Worm (Caenorhabditis elegans) whole organism, young adult: ENCODE measurements around the gene ash-2.

Source experiments
- C06A6.2 ChIP-seq: fragments of 200-800 bp; sonication (Bioruptor generic); conservative IDR thresholded peaks from 2 replicates; pipeline ENCODE4 v1.3.6; 2022; ENCODE audit warnings: missing genetic modification characterization, missing compliant biosample characterization
- F22D6.2 ChIP-seq: sonication (generic microtip); optimal IDR thresholded peaks from 2 replicates; lab custom pipeline; 2016; ENCODE audit warnings: mild to moderate bottlenecking, missing genetic modification characterization, missing compliant biosample characterization
- F33H1.4 ChIP-seq: fragments of 200-800 bp; sonication (Bioruptor generic); IDR thresholded peaks from 2 replicates; pipeline ENCODE4 v1.3.6; 2022; ENCODE audit warnings: missing genetic modification reagents, missing genetic modification characterization, missing compliant biosample characterization
- F37B4.10 ChIP-seq: fragments of 200-800 bp; sonication (Bioruptor generic); IDR thresholded peaks from 2 replicates; pipeline ENCODE4 v1.3.6; 2022; ENCODE audit warnings: missing genetic modification characterization, missing compliant biosample characterization
- F39B2.1 ChIP-seq: fragments of 200-800 bp; sonication (Bioruptor generic); IDR thresholded peaks from 2 replicates; pipeline ENCODE4 v1.3.6; 2022; ENCODE audit warnings: missing genetic modification reagents, missing genetic modification characterization, missing compliant biosample characterization
- F49E8.2 ChIP-seq: sonication (generic microtip); optimal IDR thresholded peaks from 3 replicates; lab custom pipeline; 2017; ENCODE audit warnings: missing genetic modification characterization, mild to moderate bottlenecking, missing compliant biosample characterization, antibody characterized with exemption, moderate library complexity; ENCODE audit not compliant: insufficient read depth
- F52B5.7 ChIP-seq: sonication (generic microtip); optimal IDR thresholded peaks from 2 replicates; lab custom pipeline; 2016; ENCODE audit warnings: mild to moderate bottlenecking, missing genetic modification characterization, missing compliant biosample characterization
- F55B11.4 ChIP-seq: sonication (generic microtip); optimal IDR thresholded peaks from 2 replicates; lab custom pipeline; 2016; ENCODE audit warnings: missing compliant biosample characterization, missing genetic modification characterization, borderline replicate concordance; ENCODE audit not compliant: insufficient read depth
- F57A8.1 ChIP-seq: fragments of 200-800 bp; sonication (Bioruptor generic); optimal IDR thresholded peaks from 2 replicates; lab custom pipeline; 2018; ENCODE audit warnings: mild to moderate bottlenecking, missing genetic modification characterization, moderate library complexity, missing compliant biosample characterization
- T07F8.4 ChIP-seq: sonication (generic microtip); optimal IDR thresholded peaks from 2 replicates; lab custom pipeline; 2016; ENCODE audit warnings: mild to moderate bottlenecking, missing genetic modification characterization, moderate library complexity, missing compliant biosample characterization
- Y53F4B.3 ChIP-seq: fragments of 200-800 bp; sonication (Bioruptor generic); IDR thresholded peaks from 2 replicates; pipeline ENCODE4 v1.3.6; 2022; ENCODE audit warnings: missing genetic modification reagents, missing genetic modification characterization, missing compliant biosample characterization
- Y53G8AR.9 ChIP-seq: fragments of 200-800 bp; sonication (Bioruptor generic); conservative IDR thresholded peaks from 2 replicates; pipeline ENCODE4 v1.3.6; 2022; ENCODE audit warnings: missing genetic modification reagents, missing genetic modification characterization, missing compliant biosample characterization
- Y95B8A.8 ChIP-seq: fragments of 200-800 bp; sonication (Bioruptor generic); IDR thresholded peaks from 2 replicates; pipeline ENCODE4 v1.3.6; 2022; ENCODE audit warnings: missing genetic modification reagents, missing genetic modification characterization, missing compliant biosample characterization
- attf-3 ChIP-seq: fragments of 200-800 bp; sonication (Bioruptor generic); conservative IDR thresholded peaks from 2 replicates; pipeline ENCODE4 v1.3.6; 2022; ENCODE audit warnings: missing genetic modification reagents, missing genetic modification characterization, missing compliant biosample characterization
- attf-5 ChIP-seq: fragments of 200-800 bp; sonication (Bioruptor generic); optimal IDR thresholded peaks from 2 replicates; lab custom pipeline; 2018; ENCODE audit warnings: mild to moderate bottlenecking, missing genetic modification characterization, missing compliant biosample characterization
- bed-1 ChIP-seq: fragments of 200-800 bp; sonication (Bioruptor generic); IDR thresholded peaks from 2 replicates; pipeline ENCODE4 v1.3.6; 2022; ENCODE audit warnings: missing genetic modification reagents, missing genetic modification characterization, missing compliant biosample characterization
- cebp-1 ChIP-seq, 2 experiments: fragments of 200-800 bp in 1 of 2; sonication (Bioruptor generic) in 1 of 2; sonication (generic microtip) in 1 of 2; IDR thresholded peaks in 1 of 2; optimal IDR thresholded peaks in 1 of 2; 2 replicates each; pipeline versions ENCODE4 v1.3.6 to Lab custom; 2017 to 2022; ENCODE audit warnings: missing compliant biosample characterization in 2 of 2, missing genetic modification characterization in 2 of 2, mild to moderate bottlenecking in 1 of 2, missing genetic modification reagents in 1 of 2, moderate library complexity in 1 of 2
- ceh-100 ChIP-seq: fragments of 200-800 bp; sonication (Bioruptor generic); IDR thresholded peaks from 2 replicates; pipeline ENCODE4 v1.3.6; 2022; ENCODE audit warnings: missing genetic modification reagents, missing genetic modification characterization, missing compliant biosample characterization
- ceh-40 ChIP-seq: fragments of 200-800 bp; sonication (Bioruptor generic); IDR thresholded peaks from 2 replicates; pipeline ENCODE4 v1.3.6; 2022; ENCODE audit warnings: missing genetic modification characterization, missing compliant biosample characterization
- ceh-58 ChIP-seq: fragments of 200-800 bp; sonication (Bioruptor generic); IDR thresholded peaks from 2 replicates; pipeline ENCODE4 v1.3.6; 2022; ENCODE audit warnings: missing genetic modification characterization, missing compliant biosample characterization
- ceh-79 ChIP-seq: sonication (generic microtip); optimal IDR thresholded peaks from 2 replicates; lab custom pipeline; 2017; ENCODE audit warnings: mild to moderate bottlenecking, missing genetic modification characterization, missing compliant biosample characterization
- ceh-91 ChIP-seq: fragments of 200-800 bp; sonication (Bioruptor generic); IDR thresholded peaks from 2 replicates; pipeline ENCODE4 v1.3.6; 2022; ENCODE audit warnings: missing genetic modification reagents, missing genetic modification characterization, missing compliant biosample characterization
- efl-1 ChIP-seq: fragments of 150-350 bp; optimal IDR thresholded peaks from 2 replicates; lab custom pipeline; 2014; ENCODE audit warnings: missing biosample characterization, missing genetic modification reagents, missing genetic modification characterization
- egl-44 ChIP-seq: fragments of 200-800 bp; sonication (Bioruptor generic); IDR thresholded peaks from 2 replicates; pipeline ENCODE4 v1.3.6; 2022; ENCODE audit warnings: missing genetic modification reagents, missing genetic modification characterization, missing compliant biosample characterization
- ekl-4 ChIP-seq: fragments of 200-800 bp; sonication (Bioruptor generic); IDR thresholded peaks from 2 replicates; pipeline ENCODE4 v1.3.6; 2022; ENCODE audit warnings: missing genetic modification reagents, missing genetic modification characterization, missing compliant biosample characterization
- ets-4 ChIP-seq: fragments of 200-800 bp; sonication (Bioruptor generic); optimal IDR thresholded peaks from 2 replicates; lab custom pipeline; 2018; ENCODE audit warnings: mild to moderate bottlenecking, missing genetic modification characterization, missing compliant biosample characterization
- him-1 ChIP-seq: sonication (generic microtip); optimal IDR thresholded peaks from 2 replicates; lab custom pipeline; 2016; ENCODE audit warnings: missing genotype, missing genetic modification reagents, missing genetic modification characterization, missing compliant biosample characterization
- hlh-12 ChIP-seq: sonication (generic microtip); optimal IDR thresholded peaks from 2 replicates; lab custom pipeline; 2016; ENCODE audit warnings: missing genetic modification characterization, missing compliant biosample characterization
- hlh-26 ChIP-seq: fragments of 200-800 bp; sonication (Bioruptor generic); conservative IDR thresholded peaks from 2 replicates; pipeline ENCODE4 v1.3.6; 2022; ENCODE audit warnings: missing genetic modification reagents, missing genetic modification characterization, missing compliant biosample characterization
- lin-54 ChIP-seq: fragments of 200-800 bp; sonication (Bioruptor generic); optimal IDR thresholded peaks from 2 replicates; lab custom pipeline; 2018; ENCODE audit warnings: mild to moderate bottlenecking, missing genetic modification characterization, missing compliant biosample characterization
- lir-1 ChIP-seq: fragments of 200-800 bp; sonication (Bioruptor generic); conservative IDR thresholded peaks from 2 replicates; pipeline ENCODE4 v1.3.6; 2022; ENCODE audit warnings: missing genetic modification reagents, missing genetic modification characterization, missing compliant biosample characterization
- lsl-1 ChIP-seq: fragments of 200-800 bp; sonication (Bioruptor generic); optimal IDR thresholded peaks from 2 replicates; lab custom pipeline; 2018; ENCODE audit warnings: mild to moderate bottlenecking, missing genetic modification characterization, moderate library complexity, missing compliant biosample characterization
- madf-3 ChIP-seq: fragments of 200-800 bp; sonication (Bioruptor generic); IDR thresholded peaks from 2 replicates; pipeline ENCODE4 v1.3.6; 2022; ENCODE audit warnings: missing genetic modification reagents, missing genetic modification characterization, missing compliant biosample characterization
- madf-6 ChIP-seq: fragments of 200-800 bp; sonication (Bioruptor generic); IDR thresholded peaks from 2 replicates; pipeline ENCODE4 v1.3.6; 2022; ENCODE audit warnings: missing genetic modification reagents, missing genetic modification characterization, missing compliant biosample characterization
- nfya-2 ChIP-seq: fragments of 200-800 bp; sonication (Bioruptor generic); IDR thresholded peaks from 2 replicates; pipeline ENCODE4 v1.3.6; 2022; ENCODE audit warnings: missing genetic modification reagents, missing genetic modification characterization, missing compliant biosample characterization
- nfyb-1 ChIP-seq: fragments of 200-800 bp; sonication (Bioruptor generic); IDR thresholded peaks from 2 replicates; pipeline ENCODE4 v1.3.6; 2022; ENCODE audit warnings: missing genetic modification reagents, missing genetic modification characterization, missing compliant biosample characterization
- nhr-27 ChIP-seq: fragments of 200-800 bp; sonication (Bioruptor generic); optimal IDR thresholded peaks from 2 replicates; lab custom pipeline; 2018; ENCODE audit warnings: mild to moderate bottlenecking, missing genetic modification characterization, moderate library complexity, missing compliant biosample characterization
- nhr-90 ChIP-seq: sonication (generic microtip); optimal IDR thresholded peaks from 2 replicates; lab custom pipeline; 2016; ENCODE audit warnings: missing genotype, mild to moderate bottlenecking, missing genetic modification characterization, missing compliant biosample characterization
- sea-2 ChIP-seq: fragments of 200-800 bp; sonication (Bioruptor generic); IDR thresholded peaks from 2 replicates; pipeline ENCODE4 v1.3.6; 2022; ENCODE audit warnings: missing genetic modification characterization, missing compliant biosample characterization
- snpc-4 ChIP-seq, 5 experiments: fragments of 150-350 bp in 1 of 5; sonication (generic microtip) in 4 of 5; optimal IDR thresholded peaks; 2 replicates each; lab custom pipeline; 2014 to 2018; ENCODE audit warnings: missing genetic modification characterization in 5 of 5, missing biosample characterization in 3 of 5, antibody characterized with exemption in 2 of 5, mild to moderate bottlenecking in 2 of 5, missing compliant biosample characterization in 2 of 5, missing genotype in 2 of 5, moderate library complexity in 2 of 5, missing genetic modification reagents in 1 of 5
- somi-1 ChIP-seq: fragments of 200-800 bp; sonication (Bioruptor generic); optimal IDR thresholded peaks from 2 replicates; lab custom pipeline; 2018; ENCODE audit warnings: mild to moderate bottlenecking, missing genetic modification characterization, missing compliant biosample characterization
- tbx-9 ChIP-seq: sonication (generic microtip); optimal IDR thresholded peaks from 2 replicates; lab custom pipeline; 2016; ENCODE audit warnings: borderline replicate concordance, missing genetic modification characterization, inconsistent platforms, missing compliant biosample characterization
- unc-62 ChIP-seq: fragments of 150-350 bp; optimal IDR thresholded peaks from 2 replicates; lab custom pipeline; 2014; ENCODE audit warnings: missing biosample characterization, missing genetic modification reagents, missing genetic modification characterization
- zfh-2 ChIP-seq: fragments of 200-800 bp; sonication (Bioruptor generic); conservative IDR thresholded peaks from 2 replicates; pipeline ENCODE4 v1.3.6; 2022; ENCODE audit warnings: missing genetic modification reagents, missing genetic modification characterization, missing compliant biosample characterization
- ztf-18 ChIP-seq: sonication (generic microtip); optimal IDR thresholded peaks from 2 replicates; lab custom pipeline; 2016; ENCODE audit warnings: missing genotype, mild to moderate bottlenecking, missing genetic modification characterization, missing compliant biosample characterization

Gene ash-2

ce11 chrII:11967507-11968127, 12.0 kb upstream of the ash-2 start, which contains the start of gene W03C9.5 (continued):
- TF ChIP-seq attf-3 (peak; percentile 81), sea-2 (GFP tag; lab: Robert Waterston, UW) (no peak), efl-1 (GFP tag; lab: Kevin White, UChicago) (peak; percentile 58), Y53F4B.3 (GFP tag; lab: Robert Waterston, UW) (peak; percentile 55; the same call in 1 of the 2 replicates), F22D6.2 (peak; percentile 72), F55B11.4 (tag; lab: Kevin White, UChicago) (no peak), nhr-27 (no peak), cebp-1 (GFP tag; IDR thresholded peaks at IDR 0.05; lab: Robert Waterston, UW) (peak; percentile 66), cebp-1 (tag; optimal IDR thresholded peaks at IDR 0.05; lab: Kevin White, UChicago) (peak; percentile 88), attf-5 (peak; percentile 98)

ce11 chrII:11968275-11968674, 11.4 kb upstream of the ash-2 start, which contains the start of gene mex-1:
Gene mex-1 (plus strand): TSS chrII:11968637.
- peak; percentile 91 for TF ChIP-seq ceh-100
- 0 out of 2 replicates have a peak, but pooled peaks have one; percentile 32 for TF ChIP-seq F37B4.10
- TF ChIP-seq lir-1, result peak; percentile 66; the same call in 1 of the 2 replicates
- TF ChIP-seq zfh-2 (GFP tag; lab: Robert Waterston, UW), result no peak
- peak; percentile 92 for TF ChIP-seq lin-54 (GFP tag; lab: Kevin White, UChicago)
- no peak for TF ChIP-seq F57A8.1
- peak; percentile 100 for TF ChIP-seq lsl-1 (GFP tag; lab: Kevin White, UChicago)
- TF ChIP-seq snpc-4 (GFP tag; optimal IDR thresholded peaks at IDR 0.05; lab: Kevin White, UChicago), result peak; percentile 54
- peak in 1 of 4 experiments; percentile 32 for TF ChIP-seq snpc-4 (tag; optimal IDR thresholded peaks at IDR 0.05; lab: Kevin White, UChicago)
- TF ChIP-seq F52B5.7 (tag; lab: Kevin White, UChicago), result no peak
- TF ChIP-seq tbx-9 (tag; lab: Kevin White, UChicago), result no peak
- TF ChIP-seq bed-1 (GFP tag; lab: Robert Waterston, UW), result no peak
- peak; percentile 85; the same call in 1 of the 2 replicates for TF ChIP-seq nfyb-1 (GFP tag; lab: Robert Waterston, UW)
- peak; percentile 90 for TF ChIP-seq Y95B8A.8 (GFP tag; lab: Robert Waterston, UW)
- 0 out of 2 replicates have a peak, but pooled peaks have one; percentile 73 for TF ChIP-seq nfya-2 (GFP tag; lab: Robert Waterston, UW)
- TF ChIP-seq somi-1, result no peak
- peak; percentile 99 for TF ChIP-seq madf-3 (GFP tag; lab: Robert Waterston, UW)
- TF ChIP-seq him-1, result peak; percentile 62
- peak; percentile 100 for TF ChIP-seq F33H1.4 (GFP tag; lab: Robert Waterston, UW)
- TF ChIP-seq T07F8.4, result no peak
- no peak for TF ChIP-seq hlh-26 (GFP tag; lab: Robert Waterston, UW)
- TF ChIP-seq F49E8.2, result peak; percentile 78
- TF ChIP-seq unc-62 (GFP tag; lab: Kevin White, UChicago), result no peak
- TF ChIP-seq ztf-18 (tag; lab: Kevin White, UChicago), result no peak
- no peak for TF ChIP-seq ceh-58 (GFP tag; lab: Robert Waterston, UW)
- peak; percentile 91 for TF ChIP-seq ekl-4
- TF ChIP-seq Y53G8AR.9 (GFP tag; lab: Robert Waterston, UW), result peak; percentile 78; the same call in 1 of the 2 replicates
- TF ChIP-seq egl-44 (GFP tag; lab: Robert Waterston, UW), result no peak
- no peak for TF ChIP-seq F39B2.1 (GFP tag; lab: Robert Waterston, UW)
- TF ChIP-seq ceh-79, result no peak
- no peak for TF ChIP-seq F22D6.2
- TF ChIP-seq ceh-40 (GFP tag; lab: Robert Waterston, UW), result no peak
- peak; percentile 100 for TF ChIP-seq madf-6
- no peak for TF ChIP-seq C06A6.2 (GFP tag; lab: Robert Waterston, UW)
- TF ChIP-seq ets-4 (GFP tag; lab: Kevin White, UChicago), result no peak
- no peak for TF ChIP-seq hlh-12 (tag; lab: Kevin White, UChicago)
- no peak for TF ChIP-seq nhr-90 (tag; lab: Kevin White, UChicago)
- no peak for TF ChIP-seq attf-5
- TF ChIP-seq ceh-91 (GFP tag; lab: Robert Waterston, UW), result peak; percentile 98
